Fruit fly (Drosophila melanogaster) whole organism, prepupa: ENCODE data around the gene Nlp.
A peak's percentile ranks its signal among the peaks of the same experiment; 100 is the strongest.

Experiments used
- CG10631 ChIP-seq: fragments of 200-800 bp; sonication (Bioruptor generic); optimal IDR thresholded peaks from 2 replicates; lab custom pipeline; 2016; ENCODE audit warnings: missing biosample characterization, missing genetic modification characterization
- CG11294 ChIP-seq: fragments of 200-800 bp; sonication (Bioruptor generic); IDR thresholded peaks from 2 replicates; pipeline ENCODE4 v1.3.6; 2022; ENCODE audit warnings: missing biosample characterization, missing genetic modification characterization
- CG11762 ChIP-seq: fragments of 200-800 bp; sonication (Bioruptor generic); optimal IDR thresholded peaks from 3 replicates; lab custom pipeline; 2016; ENCODE audit warnings: missing biosample characterization, missing genetic modification characterization; ENCODE audit not compliant: insufficient read depth
- CG15336 ChIP-seq: fragments of 200-800 bp; sonication (Bioruptor generic); IDR thresholded peaks from 2 replicates; pipeline ENCODE4 v1.3.6; 2022; ENCODE audit warnings: missing biosample characterization, missing genetic modification characterization
- CG1621 ChIP-seq: fragments of 200-800 bp; sonication (Bioruptor generic); optimal IDR thresholded peaks from 3 replicates; lab custom pipeline; 2018; ENCODE audit warnings: missing biosample characterization, mild to moderate bottlenecking, missing genetic modification characterization
- CG16779 ChIP-seq: fragments of 200-800 bp; sonication (Bioruptor generic); optimal IDR thresholded peaks from 3 replicates; lab custom pipeline; 2017; ENCODE audit warnings: missing biosample characterization, mild to moderate bottlenecking, missing genetic modification characterization
- CG3032 ChIP-seq: fragments of 200-800 bp; optimal IDR thresholded peaks from 2 replicates; lab custom pipeline; 2019; ENCODE audit warnings: missing biosample characterization, mild to moderate bottlenecking, missing genetic modification characterization, moderate library complexity
- CG31627 ChIP-seq: fragments of 200-800 bp; sonication (Bioruptor generic); optimal IDR thresholded peaks from 3 replicates; lab custom pipeline; 2016; ENCODE audit warnings: missing biosample characterization, missing genetic modification characterization
- CG32006 ChIP-seq: fragments of 200-800 bp; sonication (Bioruptor generic); optimal IDR thresholded peaks from 3 replicates; lab custom pipeline; 2017; ENCODE audit warnings: missing biosample characterization, mild to moderate bottlenecking, missing genetic modification characterization
- CG34406 ChIP-seq: fragments of 200-800 bp; sonication (Bioruptor generic); optimal IDR thresholded peaks from 3 replicates; lab custom pipeline; 2016; ENCODE audit warnings: missing biosample characterization, missing genetic modification characterization
- CG3919 ChIP-seq: fragments of 200-800 bp; sonication (Bioruptor generic); optimal IDR thresholded peaks from 3 replicates; lab custom pipeline; 2016; ENCODE audit warnings: missing biosample characterization, missing genetic modification characterization
- CG4318 ChIP-seq: fragments of 200-800 bp; sonication (Bioruptor generic); optimal IDR thresholded peaks from 3 replicates; lab custom pipeline; 2017; ENCODE audit warnings: missing biosample characterization, mild to moderate bottlenecking, missing genetic modification characterization
- CG6276 ChIP-seq: fragments of 200-800 bp; sonication (Bioruptor generic); optimal IDR thresholded peaks from 2 replicates; lab custom pipeline; 2017; ENCODE audit warnings: missing biosample characterization, mild to moderate bottlenecking, missing genetic modification characterization
- CG6792 ChIP-seq: fragments of 200-800 bp; sonication (Bioruptor generic); optimal IDR thresholded peaks from 3 replicates; lab custom pipeline; 2016; ENCODE audit warnings: missing biosample characterization, missing genetic modification characterization
- CG7368 ChIP-seq: fragments of 200-800 bp; sonication (Bioruptor generic); optimal IDR thresholded peaks from 3 replicates; lab custom pipeline; 2016; ENCODE audit warnings: missing biosample characterization, missing genetic modification characterization
- CG8119 ChIP-seq: fragments of 200-800 bp; sonication (Bioruptor generic); IDR thresholded peaks from 3 replicates; pipeline ENCODE4 v1.3.6; 2022; ENCODE audit warnings: missing biosample characterization, missing genetic modification characterization
- CG8632 ChIP-seq: fragments of 200-800 bp; sonication (Bioruptor generic); optimal IDR thresholded peaks from 3 replicates; lab custom pipeline; 2016; ENCODE audit warnings: missing biosample characterization, missing genetic modification characterization
- CG9139 ChIP-seq: fragments of 200-800 bp; sonication (Bioruptor generic); optimal IDR thresholded peaks from 3 replicates; lab custom pipeline; 2017; ENCODE audit warnings: missing biosample characterization, mild to moderate bottlenecking, missing genetic modification characterization
- Eip75B ChIP-seq: fragments of 200-800 bp; sonication (Bioruptor generic); optimal IDR thresholded peaks from 3 replicates; lab custom pipeline; 2016; ENCODE audit warnings: missing biosample characterization, missing genetic modification characterization
- Eip93F ChIP-seq: fragments of 200-800 bp; sonication (Bioruptor generic); optimal IDR thresholded peaks from 2 replicates; lab custom pipeline; 2016; ENCODE audit warnings: missing biosample characterization, mild to moderate bottlenecking, missing genetic modification characterization
- Ets21C ChIP-seq: fragments of 200-800 bp; sonication (Bioruptor generic); optimal IDR thresholded peaks from 3 replicates; lab custom pipeline; 2016; ENCODE audit warnings: missing biosample characterization, missing genetic modification characterization
- Ets96B ChIP-seq: fragments of 200-800 bp; optimal IDR thresholded peaks from 2 replicates; lab custom pipeline; 2019; ENCODE audit warnings: missing biosample characterization, mild to moderate bottlenecking, missing genetic modification characterization, moderate library complexity
- Hr38 ChIP-seq: sonication (Bioruptor generic); optimal IDR thresholded peaks from 2 replicates; lab custom pipeline; 2016; ENCODE audit warnings: missing biosample characterization, missing genetic modification characterization
- Hr39 ChIP-seq: fragments of 200-800 bp; sonication (Bioruptor generic); optimal IDR thresholded peaks from 2 replicates; lab custom pipeline; 2016; ENCODE audit warnings: missing biosample characterization, missing genetic modification characterization
- Hr4 ChIP-seq: fragments of 200-800 bp; sonication (Bioruptor generic); optimal IDR thresholded peaks from 3 replicates; lab custom pipeline; 2016; ENCODE audit warnings: missing biosample characterization, missing genetic modification characterization
- Sox102F ChIP-seq: fragments of 200-800 bp; sonication (Bioruptor generic); optimal IDR thresholded peaks from 2 replicates; lab custom pipeline; 2016; ENCODE audit warnings: missing biosample characterization, mild to moderate bottlenecking, missing genetic modification characterization
- Sox14 ChIP-seq: fragments of 200-800 bp; sonication (Bioruptor generic); optimal IDR thresholded peaks from 3 replicates; lab custom pipeline; 2016; ENCODE audit warnings: missing biosample characterization, missing genetic modification characterization
- Sox15 ChIP-seq: fragments of 200-800 bp; sonication (Bioruptor generic); optimal IDR thresholded peaks from 3 replicates; lab custom pipeline; 2016; ENCODE audit warnings: missing biosample characterization, missing genetic modification characterization
- achi ChIP-seq: fragments of 200-800 bp; sonication (Bioruptor generic); optimal IDR thresholded peaks from 3 replicates; lab custom pipeline; 2016; ENCODE audit warnings: missing biosample characterization, missing genetic modification characterization
- cyc ChIP-seq: fragments of 200-800 bp; sonication (Bioruptor generic); optimal IDR thresholded peaks from 3 replicates; lab custom pipeline; 2016; ENCODE audit warnings: missing biosample characterization, missing genetic modification characterization
- dac ChIP-seq: fragments of 200-800 bp; sonication (Bioruptor generic); optimal IDR thresholded peaks from 2 replicates; lab custom pipeline; 2017; ENCODE audit warnings: missing biosample characterization, mild to moderate bottlenecking, missing genetic modification characterization
- dsx ChIP-seq: fragments of 200-800 bp; optimal IDR thresholded peaks from 3 replicates; lab custom pipeline; 2019; ENCODE audit warnings: missing biosample characterization, mild to moderate bottlenecking, missing genetic modification characterization, moderate library complexity; ENCODE audit not compliant: poor library complexity, severe bottlenecking
- eg ChIP-seq: fragments of 200-800 bp; sonication (Bioruptor generic); IDR thresholded peaks from 3 replicates; pipeline ENCODE4 v1.3.6; 2022; ENCODE audit warnings: missing biosample characterization, missing genetic modification characterization
- esn ChIP-seq: fragments of 200-800 bp; sonication (Bioruptor generic); optimal IDR thresholded peaks from 2 replicates; lab custom pipeline; 2016; ENCODE audit warnings: missing biosample characterization, mild to moderate bottlenecking, missing genetic modification characterization, moderate library complexity
- fd85E ChIP-seq: fragments of 200-800 bp; sonication (Bioruptor generic); optimal IDR thresholded peaks from 3 replicates; lab custom pipeline; 2016; ENCODE audit warnings: missing biosample characterization, missing genetic modification characterization
- net ChIP-seq: fragments of 200-800 bp; sonication (Bioruptor generic); optimal IDR thresholded peaks from 3 replicates; lab custom pipeline; 2016; ENCODE audit warnings: missing biosample characterization, missing genetic modification characterization
- pdm3 ChIP-seq: fragments of 200-800 bp; sonication (Bioruptor generic); optimal IDR thresholded peaks from 3 replicates; lab custom pipeline; 2016; ENCODE audit warnings: missing biosample characterization, missing genetic modification characterization
- svp ChIP-seq: fragments of 200-800 bp; sonication (Bioruptor generic); peaks from one replicate; lab custom pipeline; 2016; ENCODE audit warnings: missing biosample characterization, missing genetic modification characterization
- topi ChIP-seq: fragments of 200-800 bp; sonication (Bioruptor generic); optimal IDR thresholded peaks from 3 replicates; lab custom pipeline; 2016; ENCODE audit warnings: missing biosample characterization, missing genetic modification characterization
- vri ChIP-seq: fragments of 200-800 bp; sonication (Bioruptor generic); optimal IDR thresholded peaks from 3 replicates; lab custom pipeline; 2016; ENCODE audit warnings: missing biosample characterization, mild to moderate bottlenecking, missing genetic modification characterization

Gene Nlp

DNA sequence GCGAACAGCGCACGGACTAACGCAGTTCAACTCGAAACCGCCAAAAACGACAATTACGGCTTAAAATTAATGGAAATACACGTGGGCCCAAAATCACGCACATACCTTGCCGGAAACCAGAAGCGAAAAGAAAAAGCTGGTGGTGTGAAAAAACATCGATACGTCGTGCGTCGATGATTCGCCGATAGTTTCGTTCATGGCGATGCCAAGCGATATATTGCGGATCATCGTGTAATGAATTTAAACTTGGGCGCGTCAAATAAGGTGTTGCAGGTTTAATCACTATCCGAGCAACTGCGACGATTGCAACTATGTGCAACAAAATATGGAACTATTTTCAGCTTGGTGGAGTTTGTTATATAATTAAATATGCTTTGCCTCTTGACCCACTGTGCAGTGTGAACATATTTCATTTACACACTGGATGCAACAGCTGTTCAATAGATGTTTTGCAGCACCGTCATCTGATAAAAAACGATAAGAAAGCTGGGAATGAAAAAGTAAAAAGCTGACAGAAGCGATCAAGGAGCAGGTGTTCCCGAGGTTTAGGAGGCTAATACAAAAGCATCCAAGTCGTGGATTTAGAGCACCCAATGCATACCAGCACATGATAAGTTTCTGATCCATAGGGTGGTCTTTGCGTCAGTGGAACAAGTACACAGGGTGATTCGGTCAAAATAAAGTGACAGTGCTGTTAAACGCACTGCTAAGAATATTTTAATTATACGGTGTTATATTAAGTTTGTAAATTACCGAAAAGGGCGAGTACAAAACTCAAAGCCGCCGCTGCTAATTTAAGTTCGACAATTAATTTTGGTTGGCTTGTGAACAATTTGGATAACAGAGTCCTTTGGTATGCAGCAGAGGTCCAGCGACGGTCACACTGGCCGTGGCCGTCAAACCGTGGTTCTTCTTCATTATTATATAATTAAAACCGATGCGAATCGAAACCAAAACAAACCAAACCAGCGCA is 41.7 kb downstream of the Nlp start, which contains the start of the genes RpL32 and CG7943 (continued):
- TF ChIP-seq achi (peak; percentile 91), Sox14 (GFP tag; lab: Kevin White, UChicago) (peak; percentile 92), CG15336 (peak; percentile 81), CG11762 (GFP tag; lab: Kevin White, UChicago) (peak; percentile 88), CG8119 (peak; percentile 81), CG10631 (GFP tag; lab: Kevin White, UChicago) (peak; percentile 92), eg (GFP tag; lab: Robert Waterston, UW) (peak; percentile 93), Hr4 (GFP tag; lab: Kevin White, UChicago) (peak; percentile 86), pdm3 (GFP tag; lab: Kevin White, UChicago) (peak; percentile 93), esn (GFP tag; lab: Kevin White, UChicago) (peak; percentile 97), vri (peak; percentile 90), dac (GFP tag; lab: Kevin White, UChicago) (peak; percentile 80), Ets96B (tag; lab: Kevin White, UChicago) (peak; percentile 86), CG1621 (tag; lab: Kevin White, UChicago) (peak; percentile 78), CG31627 (GFP tag; lab: Kevin White, UChicago) (peak; percentile 96), CG34406 (GFP tag; lab: Kevin White, UChicago) (peak; percentile 89), Ets21C (peak; percentile 95), CG32006 (GFP tag; lab: Kevin White, UChicago) (peak; percentile 84), CG7368 (GFP tag; lab: Kevin White, UChicago) (peak; percentile 92), CG6792 (GFP tag; lab: Kevin White, UChicago) (peak; percentile 92), fd85E (peak; percentile 89), Sox15 (peak; percentile 90), Hr38 (GFP tag; lab: Kevin White, UChicago) (peak; percentile 63), CG3032 (peak; percentile 90), cyc (peak; percentile 97), CG16779 (tag; lab: Kevin White, UChicago) (peak; percentile 83), CG3919 (GFP tag; lab: Kevin White, UChicago) (peak; percentile 94), CG9139 (GFP tag; lab: Kevin White, UChicago) (peak; percentile 62), topi (GFP tag; lab: Kevin White, UChicago) (peak; percentile 95), CG11294 (GFP tag; lab: Robert Waterston, UW) (peak; percentile 85), Eip93F (GFP tag; lab: Kevin White, UChicago) (peak; percentile 91), dsx (GFP tag; lab: Kevin White, UChicago) (peak; percentile 71)

DNA sequence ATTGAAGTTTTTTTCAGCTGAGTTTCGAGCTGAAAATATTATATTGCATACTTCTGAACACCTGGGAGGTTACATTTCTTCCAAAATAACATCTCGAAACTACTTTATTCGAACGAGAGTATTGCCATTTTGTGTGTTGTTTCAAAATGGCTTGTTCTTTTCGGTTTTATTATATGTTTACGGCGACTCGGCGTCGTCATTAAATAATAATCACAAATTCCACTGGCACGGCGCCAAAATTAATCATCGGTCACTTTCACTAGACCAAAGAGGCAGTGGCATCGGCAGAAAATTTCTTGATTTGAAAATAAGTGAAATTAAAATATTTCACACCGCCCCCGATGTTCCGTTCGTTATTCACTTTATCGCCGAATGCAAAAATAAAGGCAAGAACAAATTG is 45.9 kb downstream of the Nlp start:
- TF ChIP-seq Hr39 (GFP tag; lab: Kevin White, UChicago) (no peak), svp (GFP tag; lab: Kevin White, UChicago) (peak; percentile 66)

dm6 chr3R:30051933-30052332 is 47.3 kb downstream of the Nlp start, which contains the start of gene CG15528:
TSS of gene CG15528 (minus strand) at chr3R:30052112.
- no peak for TF ChIP-seq eg (GFP tag; lab: Robert Waterston, UW)
- TF ChIP-seq net: no peak
- no peak for TF ChIP-seq dac (GFP tag; lab: Kevin White, UChicago)
- no peak for TF ChIP-seq CG11762 (GFP tag; lab: Kevin White, UChicago)
- no peak for TF ChIP-seq Eip75B
- no peak for TF ChIP-seq topi (GFP tag; lab: Kevin White, UChicago)
- no peak for TF ChIP-seq CG4318 (GFP tag; lab: Kevin White, UChicago)
- TF ChIP-seq Sox15: no peak
- TF ChIP-seq CG16779 (tag; lab: Kevin White, UChicago): no peak
- TF ChIP-seq Sox102F: no peak
- TF ChIP-seq CG6276 (GFP tag; lab: Kevin White, UChicago): no peak
- TF ChIP-seq Eip93F (GFP tag; lab: Kevin White, UChicago): no peak
- no peak for TF ChIP-seq CG15336
- no peak for TF ChIP-seq CG8632 (GFP tag; lab: Kevin White, UChicago)
- no peak for TF ChIP-seq CG31627 (GFP tag; lab: Kevin White, UChicago)
